Fruit fly (Drosophila melanogaster): ENCODE measurements around the gene Eogt.
A peak's percentile ranks its signal among the peaks of the same experiment; 100 is the strongest.

The Eogt gene

dm6 chr2L:2357228-2357656, 23.7 kb upstream of the Eogt start, which contains the start of gene CG9967:
CG9967 (minus strand) TSS chr2L:2357356.
- TF ChIP-seq CG17829 (tag; optimal IDR thresholded peaks at IDR 0.05) (peak; percentile 11), E2f2 (GFP tag; IDR thresholded peaks at IDR 0.05) (peak; percentile 87), scrt (GFP tag; optimal IDR thresholded peaks at IDR 0.05) (no peak), CG4404 (GFP tag; IDR thresholded peaks at IDR 0.05) (no peak), knrl (GFP tag; IDR thresholded peaks at IDR 0.05; ENCODE audit: partially characterized antibody) (0 out of 3 replicates have a peak, but pooled peaks have one; percentile 31), CG12769 (tag; optimal IDR thresholded peaks at IDR 0.05) (no peak), CG16813 (GFP tag; IDR thresholded peaks at IDR 0.05; ENCODE audit: partially characterized antibody) (peak; percentile 38; the same call in 1 of the 3 replicates), CG12391 (tag; optimal IDR thresholded peaks at IDR 0.05) (peak; percentile 43), Side (GFP tag; optimal IDR thresholded peaks at IDR 0.05) (no peak), CG9609 (GFP tag; optimal IDR thresholded peaks at IDR 0.05) (no peak), CG14710 (tag; optimal IDR thresholded peaks at IDR 0.05) (peak; percentile 51), CG7987 (GFP tag; optimal IDR thresholded peaks at IDR 0.05) (no peak), tup (GFP tag; optimal IDR thresholded peaks at IDR 0.05) (peak; percentile 7), fru (optimal IDR thresholded peaks at IDR 0.05) (no peak), lab (GFP tag; optimal IDR thresholded peaks at IDR 0.05) (no peak), Scr (GFP tag; IDR thresholded peaks at IDR 0.05; ENCODE audit: partially characterized antibody) (peak; percentile 47; the same call in 1 of the 2 replicates), sens-2 (GFP tag; IDR thresholded peaks at IDR 0.05) (peak; percentile 58), Lim3 (GFP tag; IDR thresholded peaks at IDR 0.05) (no peak), Blimp-1 (GFP tag; optimal IDR thresholded peaks at IDR 0.05) (no peak), fu2 (GFP tag; optimal IDR thresholded peaks at IDR 0.05) (no peak), CG4854 (GFP tag; optimal IDR thresholded peaks at IDR 0.05) (no peak), Hr3 (GFP tag; optimal IDR thresholded peaks at IDR 0.05) (no peak), Hr78 (GFP tag; optimal IDR thresholded peaks at IDR 0.05) (no peak), CG8281 (tag; optimal IDR thresholded peaks at IDR 0.05) (no peak), zen (tag; optimal IDR thresholded peaks at IDR 0.05) (peak; percentile 9), lbe (GFP tag; optimal IDR thresholded peaks at IDR 0.05) (peak; percentile 45), CG17186 (GFP tag; optimal IDR thresholded peaks at IDR 0.05) (peak; percentile 36), CoRest (tag; optimal IDR thresholded peaks at IDR 0.05) (peak; percentile 37), CG10979 (tag; optimal IDR thresholded peaks at IDR 0.05) (peak; percentile 6), CG13624 (GFP tag; optimal IDR thresholded peaks at IDR 0.05) (no peak), lilli (GFP tag; optimal IDR thresholded peaks at IDR 0.05) (peak; percentile 39), pzg (GFP tag; optimal IDR thresholded peaks at IDR 0.05) (peak; percentile 53), crp (GFP tag; optimal IDR thresholded peaks at IDR 0.05) (peak; percentile 54 to 91), CG32772 (GFP tag; IDR thresholded peaks at IDR 0.05) (no peak), CG15514 (GFP tag; optimal IDR thresholded peaks at IDR 0.05) (peak; percentile 88), CG17361 (GFP tag; IDR thresholded peaks at IDR 0.05) (peak; percentile 24; the same call in 1 of the 3 replicates), MTF-1 (GFP tag; optimal IDR thresholded peaks at IDR 0.05; ENCODE audit: borderline replicate concordance) (no peak), Doc3 (GFP tag; IDR thresholded peaks at IDR 0.05; ENCODE audit: partially characterized antibody) (0 out of 3 replicates have a peak, but pooled peaks have one; percentile 41), CG1603 (tag; optimal IDR thresholded peaks at IDR 0.05) (peak; percentile 6), CG12155 (GFP tag; optimal IDR thresholded peaks at IDR 0.05) (peak; percentile 13), cwo (GFP tag; optimal IDR thresholded peaks at IDR 0.05) (no peak), CG8089 (GFP tag; optimal IDR thresholded peaks at IDR 0.05) (no peak), dpn (GFP tag; optimal IDR thresholded peaks at IDR 0.05) (peak in 1 of 2 experiments; percentile 2), hbn (GFP tag; IDR thresholded peaks at IDR 0.05; ENCODE audit: partially characterized antibody) (peak; percentile 50), Ets97D (GFP tag; optimal IDR thresholded peaks at IDR 0.05) (peak; percentile 29), CG15601 (tag; optimal IDR thresholded peaks at IDR 0.05) (peak; percentile 34), CG4617 (GFP tag; optimal IDR thresholded peaks at IDR 0.05; ENCODE audit: borderline replicate concordance) (peak; percentile 17), sna (GFP tag; IDR thresholded peaks at IDR 0.05; ENCODE audit: partially characterized antibody) (no peak)

Measured in whole organism, embryonic.